Fruit fly (Drosophila melanogaster): ENCODE measurements around the gene CG10428.
A peak's percentile ranks its signal among the peaks of the same experiment; 100 is the strongest.

The CG10428 gene

DNA sequence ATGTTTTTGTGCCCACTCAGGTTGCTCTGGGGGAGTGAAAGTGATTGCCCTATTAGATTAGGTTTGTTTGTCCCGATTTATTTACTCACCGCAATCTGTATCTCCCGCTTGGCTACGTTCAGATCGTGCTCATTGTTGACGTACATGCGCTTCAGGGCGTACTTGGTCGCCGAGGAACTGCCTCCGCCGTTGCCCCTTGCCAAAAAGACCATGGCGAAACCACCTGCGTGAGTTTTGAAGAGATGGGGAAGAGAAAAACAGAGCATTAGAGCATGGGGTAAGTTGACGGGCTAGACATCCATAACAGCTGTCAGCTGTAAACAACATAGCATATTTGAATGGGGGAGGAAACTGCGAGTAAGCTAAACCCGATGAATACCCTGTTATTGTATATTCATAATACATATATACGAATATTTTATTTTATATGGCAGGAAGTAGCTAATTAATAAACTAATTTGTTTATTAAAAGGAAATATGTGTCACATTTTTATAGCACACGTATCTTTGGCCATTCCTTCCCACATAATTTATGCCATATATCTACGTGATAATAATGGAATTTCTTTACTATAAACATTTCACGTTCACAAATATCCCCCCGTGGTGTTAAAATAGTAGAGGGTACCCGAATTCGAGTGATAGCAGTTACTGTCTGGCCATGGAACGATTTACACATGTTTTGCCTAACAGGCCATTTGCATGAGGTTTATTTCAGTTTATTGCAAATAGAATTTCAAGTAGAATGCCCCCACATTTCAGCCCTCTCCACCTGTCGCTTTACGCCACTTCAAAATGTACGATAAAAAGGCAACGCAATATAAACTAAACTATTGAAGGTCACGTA, 16.9 kb downstream of the CG10428 start (continued):
- TF ChIP-seq vfl (GFP tag; optimal IDR thresholded peaks at IDR 0.05), result no peak
- TF ChIP-seq D19B (GFP tag; optimal IDR thresholded peaks at IDR 0.05), result peak; percentile 98
- no peak for TF ChIP-seq CG33213 (GFP tag; optimal IDR thresholded peaks at IDR 0.05)
- no peak for TF ChIP-seq CG31441 (GFP tag; IDR thresholded peaks at IDR 0.05)
- no peak for TF ChIP-seq pros (GFP tag; optimal IDR thresholded peaks at IDR 0.05)
- TF ChIP-seq CG12104 (GFP tag; optimal IDR thresholded peaks at IDR 0.05), result no peak
- no peak for TF ChIP-seq salm (tag; optimal IDR thresholded peaks at IDR 0.05)
- no peak for TF ChIP-seq org-1 (GFP tag; optimal IDR thresholded peaks at IDR 0.05)
- peak; percentile 27 for TF ChIP-seq Abd-B (GFP tag; optimal IDR thresholded peaks at IDR 0.05)
- no peak for TF ChIP-seq caup (GFP tag; optimal IDR thresholded peaks at IDR 0.05; ENCODE audit: severe bottlenecking)
- TF ChIP-seq gcm (GFP tag; optimal IDR thresholded peaks at IDR 0.05), result no peak
- no peak for TF ChIP-seq CG2202 (tag; optimal IDR thresholded peaks at IDR 0.05)
- no peak for TF ChIP-seq CG8290 (GFP tag; optimal IDR thresholded peaks at IDR 0.05)
- no peak for TF ChIP-seq CG8290 (tag; optimal IDR thresholded peaks at IDR 0.05)
- TF ChIP-seq Bteb2 (GFP tag; optimal IDR thresholded peaks at IDR 0.05), result no peak
- peak; percentile 28 for TF ChIP-seq Sox100B (GFP tag; optimal IDR thresholded peaks at IDR 0.05)
- no peak for TF ChIP-seq CG8359 (GFP tag; optimal IDR thresholded peaks at IDR 0.05; ENCODE audit: borderline replicate concordance)
- TF ChIP-seq hkb (optimal IDR thresholded peaks at IDR 0.05), result no peak
- 0 out of 2 replicates have a peak, but pooled peaks have one; percentile 36 for TF ChIP-seq hkb (GFP tag; IDR thresholded peaks at IDR 0.05)
- peak; percentile 58 for TF ChIP-seq lmd (GFP tag; IDR thresholded peaks at IDR 0.05)
- no peak for TF ChIP-seq CG10959 (GFP tag; IDR thresholded peaks at IDR 0.05)
- peak; percentile 37 for TF ChIP-seq Nf-YB (GFP tag; optimal IDR thresholded peaks at IDR 0.05)
- no peak for TF ChIP-seq CG10321 (GFP tag; IDR thresholded peaks at IDR 0.05)
- no peak for TF ChIP-seq CG14860 (GFP tag; IDR thresholded peaks at IDR 0.05; ENCODE audit: partially characterized antibody)
- TF ChIP-seq E2f1 (GFP tag; IDR thresholded peaks at IDR 0.05), result peak; percentile 8; the same call in 1 of the 2 replicates
- 0 out of 2 replicates have a peak, but pooled peaks have one; percentile 47 for TF ChIP-seq CG32532 (GFP tag; IDR thresholded peaks at IDR 0.05)
- TF ChIP-seq bab2 (GFP tag; optimal IDR thresholded peaks at IDR 0.05), result no peak
- TF ChIP-seq tin (GFP tag; optimal IDR thresholded peaks at IDR 0.05), result no peak
- TF ChIP-seq tna (GFP tag; IDR thresholded peaks at IDR 0.05; ENCODE audit: partially characterized antibody), result no peak
- TF ChIP-seq prd (optimal IDR thresholded peaks at IDR 0.05), result no peak
- peak; percentile 33; the same call in 1 of the 3 replicates for TF ChIP-seq prd (GFP tag; IDR thresholded peaks at IDR 0.05)
- peak; percentile 57; the same call in 1 of the 2 replicates for TF ChIP-seq Atf6 (GFP tag; IDR thresholded peaks at IDR 0.05)
- TF ChIP-seq CG4360 (GFP tag; IDR thresholded peaks at IDR 0.05), result no peak
- TF ChIP-seq tgo (GFP tag; IDR thresholded peaks at IDR 0.05), result peak; percentile 52; the same call in 2 of the 3 replicates
- TF ChIP-seq CG14014 (GFP tag; IDR thresholded peaks at IDR 0.05), result peak; percentile 25
- no peak for TF ChIP-seq Kr (GFP tag; optimal IDR thresholded peaks at IDR 0.05)
- no peak for TF ChIP-seq CG11093 (GFP tag; IDR thresholded peaks at IDR 0.05)
- no peak for TF ChIP-seq Dip3 (GFP tag; optimal IDR thresholded peaks at IDR 0.05)
- no peak for TF ChIP-seq stwl (tag; optimal IDR thresholded peaks at IDR 0.05)
- TF ChIP-seq Drgx (GFP tag; IDR thresholded peaks at IDR 0.05), result no peak
- no peak for TF ChIP-seq CG30020 (tag; optimal IDR thresholded peaks at IDR 0.05)
- no peak for TF ChIP-seq CG18764 (GFP tag; optimal IDR thresholded peaks at IDR 0.05)
- no peak for TF ChIP-seq Spps (tag; optimal IDR thresholded peaks at IDR 0.05)
- TF ChIP-seq CG13624 (GFP tag; optimal IDR thresholded peaks at IDR 0.05), result no peak
- TF ChIP-seq Vsx1 (GFP tag; optimal IDR thresholded peaks at IDR 0.05), result no peak
- TF ChIP-seq sc (optimal IDR thresholded peaks at IDR 0.05), result no peak
- TF ChIP-seq sc (GFP tag; optimal IDR thresholded peaks at IDR 0.05), result no peak
- no peak for TF ChIP-seq Tbp (GFP tag; optimal IDR thresholded peaks at IDR 0.05)
- no peak for TF ChIP-seq Bgb (GFP tag; IDR thresholded peaks at IDR 0.05; ENCODE audit: partially characterized antibody)
- no peak for TF ChIP-seq Doc2 (GFP tag; IDR thresholded peaks at IDR 0.05)
- TF ChIP-seq Ets97D (GFP tag; optimal IDR thresholded peaks at IDR 0.05), result no peak
